Fruit fly (Drosophila melanogaster): ENCODE measurements around the gene CG12355.

The CG12355 gene

DNA sequence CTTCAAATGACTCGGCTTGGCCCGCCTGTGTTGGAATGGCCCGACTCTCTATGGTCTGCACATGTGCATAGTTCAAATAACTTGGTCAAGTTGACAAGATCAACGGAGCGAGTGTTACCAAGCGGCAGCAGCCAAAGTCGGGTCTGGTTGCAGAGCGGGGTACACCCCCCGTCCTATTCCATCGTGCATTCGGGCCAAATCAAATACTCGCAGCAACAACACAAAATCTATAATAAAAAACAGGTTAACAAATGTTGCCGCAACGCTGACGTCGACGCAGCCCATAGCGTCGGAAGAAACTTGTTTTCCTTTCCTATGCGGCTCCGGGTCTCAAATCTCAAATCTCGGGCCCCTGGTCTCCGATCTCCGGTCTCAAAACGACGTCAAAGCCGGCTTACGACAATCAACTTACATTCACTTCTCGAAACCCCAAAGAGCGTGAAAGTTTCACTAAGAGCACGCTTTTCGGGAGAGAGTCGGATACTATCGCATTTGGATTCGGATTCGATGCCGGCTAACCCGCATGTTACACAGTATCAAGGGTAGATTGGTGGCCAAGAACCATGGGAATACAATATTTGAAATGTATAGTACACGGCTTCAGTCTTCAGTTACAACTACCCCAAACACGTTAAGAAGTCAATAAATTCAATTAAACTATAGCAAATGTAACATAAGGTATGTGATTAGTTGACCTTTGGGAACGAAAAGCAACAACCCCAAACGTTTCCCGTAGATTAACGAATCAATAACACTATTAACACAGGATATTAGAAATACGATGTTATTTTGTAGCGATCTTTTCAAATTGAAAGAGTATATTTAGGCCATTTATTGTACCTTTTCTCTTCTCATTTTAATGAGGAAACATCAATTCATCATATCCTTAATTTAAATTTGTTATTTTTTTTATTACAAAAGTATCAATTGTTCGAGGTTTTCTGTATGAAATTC is 39.2 kb upstream of the CG12355 start (continued):
- TF ChIP-seq CG5180 (GFP tag; optimal IDR thresholded peaks at IDR 0.05) (peak; percentile 6), hkb (optimal IDR thresholded peaks at IDR 0.05) (no peak), hkb (GFP tag; IDR thresholded peaks at IDR 0.05) (0 out of 2 replicates have a peak, but pooled peaks have one; percentile 35), CG18011 (GFP tag; optimal IDR thresholded peaks at IDR 0.05) (peak; percentile 11), usp (GFP tag; optimal IDR thresholded peaks at IDR 0.05) (no peak), Tbp (GFP tag; optimal IDR thresholded peaks at IDR 0.05) (no peak), CG18619 (GFP tag; optimal IDR thresholded peaks at IDR 0.05) (peak; percentile 87), Dref (GFP tag; IDR thresholded peaks at IDR 0.05) (no peak), CG13894 (tag; optimal IDR thresholded peaks at IDR 0.05) (peak; percentile 3), CG2129 (GFP tag; IDR thresholded peaks at IDR 0.05; ENCODE audit: partially characterized antibody) (no peak), Doc2 (GFP tag; IDR thresholded peaks at IDR 0.05) (no peak), ham (GFP tag; IDR thresholded peaks at IDR 0.05) (no peak), CG8388 (GFP tag; optimal IDR thresholded peaks at IDR 0.05) (peak; percentile 49), CG1529 (GFP tag; optimal IDR thresholded peaks at IDR 0.05) (peak; percentile 62), ERR (GFP tag; optimal IDR thresholded peaks at IDR 0.05) (no peak), Gsc (GFP tag; IDR thresholded peaks at IDR 0.05) (no peak), zfh1 (GFP tag; IDR thresholded peaks at IDR 0.05) (0 out of 3 replicates have a peak, but pooled peaks have one; percentile 7), ems (GFP tag; optimal IDR thresholded peaks at IDR 0.05) (peak; percentile 53), fu2 (GFP tag; optimal IDR thresholded peaks at IDR 0.05) (peak; percentile 16), Bdp1 (GFP tag; optimal IDR thresholded peaks at IDR 0.05) (peak; percentile 1), pum (GFP tag; optimal IDR thresholded peaks at IDR 0.05) (peak; percentile 59), CG4424 (GFP tag; optimal IDR thresholded peaks at IDR 0.05) (peak; percentile 53), tio (GFP tag; optimal IDR thresholded peaks at IDR 0.05) (peak; percentile 82), tll (GFP tag; optimal IDR thresholded peaks at IDR 0.05) (no peak), NFAT (GFP tag; IDR thresholded peaks at IDR 0.05) (no peak), CG15073 (GFP tag; optimal IDR thresholded peaks at IDR 0.05) (no peak), Ravus (GFP tag; IDR thresholded peaks at IDR 0.05) (no peak), Max (GFP tag; optimal IDR thresholded peaks at IDR 0.05) (peak; percentile 49), unc-4 (GFP tag; IDR thresholded peaks at IDR 0.05; ENCODE audit: partially characterized antibody) (no peak), vfl (GFP tag; optimal IDR thresholded peaks at IDR 0.05) (peak; percentile 23), ewg (GFP tag; optimal IDR thresholded peaks at IDR 0.05) (peak; percentile 50), Doc3 (GFP tag; IDR thresholded peaks at IDR 0.05; ENCODE audit: partially characterized antibody) (no peak), Optix (GFP tag; IDR thresholded peaks at IDR 0.05) (no peak), CG2120 (GFP tag; optimal IDR thresholded peaks at IDR 0.05) (peak; percentile 76), CG11247 (GFP tag; IDR thresholded peaks at IDR 0.05) (no peak), phol (tag; optimal IDR thresholded peaks at IDR 0.05) (peak; percentile 66), CG30431 (GFP tag; optimal IDR thresholded peaks at IDR 0.05) (peak; percentile 36), Nf-YC (tag; optimal IDR thresholded peaks at IDR 0.05) (peak; percentile 57), CG14014 (GFP tag; IDR thresholded peaks at IDR 0.05) (no peak), CG30020 (tag; optimal IDR thresholded peaks at IDR 0.05) (no peak), CG17802 (tag; optimal IDR thresholded peaks at IDR 0.05) (no peak), eve (GFP tag; optimal IDR thresholded peaks at IDR 0.05) (peak in 1 of 2 experiments; percentile 92), rib (GFP tag; IDR thresholded peaks at IDR 0.05) (no peak), Mrtf (GFP tag; IDR thresholded peaks at IDR 0.05) (no peak), CG11456 (GFP tag; IDR thresholded peaks at IDR 0.05) (peak; percentile 49; the same call in 1 of the 3 replicates), dimm (GFP tag; IDR thresholded peaks at IDR 0.05) (no peak), jing (GFP tag; optimal IDR thresholded peaks at IDR 0.05) (peak; percentile 37), CG34422 (GFP tag; IDR thresholded peaks at IDR 0.05) (peak; percentile 67), gcm2 (GFP tag; optimal IDR thresholded peaks at IDR 0.05) (no peak), Hmx (GFP tag; optimal IDR thresholded peaks at IDR 0.05) (peak; percentile 49)
